Fruit fly (Drosophila melanogaster): ENCODE data around the gene jigr1.

DNA sequence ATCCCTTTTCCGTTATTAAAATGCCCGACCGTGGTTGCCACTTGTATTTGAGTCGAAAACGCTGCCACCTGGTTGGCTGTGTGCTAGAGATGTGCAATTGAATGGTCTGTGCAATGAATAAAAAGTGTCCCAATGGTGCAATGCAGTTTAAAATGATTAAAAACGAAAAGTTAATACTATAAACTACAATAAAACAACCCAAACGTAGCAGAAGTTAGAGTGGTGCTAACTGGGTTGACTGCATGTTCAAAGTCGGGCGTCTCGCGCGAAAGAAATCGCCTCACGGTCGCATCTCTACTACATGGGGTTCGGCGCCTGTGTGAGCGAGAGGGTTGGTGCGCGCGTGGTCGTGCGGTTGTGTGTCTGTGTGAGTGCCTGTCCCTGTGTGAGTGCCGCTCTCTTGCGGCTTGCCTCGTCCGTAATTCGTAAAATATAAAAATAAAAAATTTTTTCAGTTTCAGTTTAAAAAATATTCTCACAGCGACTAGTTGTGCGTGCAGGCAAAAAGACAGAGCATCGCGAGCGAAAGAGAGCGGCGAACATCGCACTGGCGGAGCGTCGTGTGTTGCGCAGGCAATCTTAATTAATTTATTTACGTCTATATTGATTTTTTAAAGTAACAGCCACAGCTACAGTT is 9.4 kb downstream of the jigr1 start:
- TF ChIP-seq CG15710 (tag; optimal IDR thresholded peaks at IDR 0.05) (peak; percentile 82), CG8159 (tag; optimal IDR thresholded peaks at IDR 0.05) (peak; percentile 75), CG13204 (GFP tag; optimal IDR thresholded peaks at IDR 0.05) (peak; percentile 4), D1 (tag; optimal IDR thresholded peaks at IDR 0.05) (no peak), CG4496 (GFP tag; IDR thresholded peaks at IDR 0.05) (peak; percentile 82; the same call in 2 of the 3 replicates), rn (GFP tag; IDR thresholded peaks at IDR 0.05) (peak; percentile 79), Pif1A (GFP tag; optimal IDR thresholded peaks at IDR 0.05) (peak; percentile 75), EcR (GFP tag; optimal IDR thresholded peaks at IDR 0.05) (peak; percentile 36), fd96Ca (GFP tag; IDR thresholded peaks at IDR 0.05) (peak; percentile 92), Pif1B (GFP tag; optimal IDR thresholded peaks at IDR 0.05) (peak; percentile 22), CG10348 (GFP tag; IDR thresholded peaks at IDR 0.05) (peak; percentile 80)

Data from whole organism, pupa.